Fruit fly (Drosophila melanogaster): ENCODE data around the gene CG8664.

dm6 chrX:17314213-17314612, 31.7 kb upstream of the CG8664 start, which contains the start of gene B-H2:
- TF ChIP-seq CG7963 (GFP tag; IDR thresholded peaks at IDR 0.05; ENCODE audit: partially characterized antibody) (no peak), bsh (GFP tag; optimal IDR thresholded peaks at IDR 0.05) (no peak), lilli (GFP tag; optimal IDR thresholded peaks at IDR 0.05) (no peak), B-H2 (GFP tag; optimal IDR thresholded peaks at IDR 0.05) (peak; percentile 54), YL-1 (GFP tag; optimal IDR thresholded peaks at IDR 0.05) (no peak), BtbVII (GFP tag; optimal IDR thresholded peaks at IDR 0.05) (no peak), CG4404 (GFP tag; IDR thresholded peaks at IDR 0.05) (no peak), B-H1 (GFP tag; IDR thresholded peaks at IDR 0.05) (no peak), CG34224 (GFP tag; IDR thresholded peaks at IDR 0.05; ENCODE audit: partially characterized antibody) (no peak), Taf1 (GFP tag; IDR thresholded peaks at IDR 0.05) (no peak)
